Worm (Caenorhabditis elegans) whole organism, L3 larva: Measurements from ENCODE around the gene F35E12.10.

ENCODE experiments used
- ZK546.5 ChIP-seq: sonication (generic microtip); optimal IDR thresholded peaks from 2 replicates; lab custom pipeline; 2017; ENCODE audit warnings: missing biosample characterization, missing genetic modification characterization
- aly-2 ChIP-seq: fragments of 150-350 bp; optimal IDR thresholded peaks from 2 replicates; lab custom pipeline; 2014; ENCODE audit warnings: missing biosample characterization, missing genetic modification characterization
- ceh-16 ChIP-seq: sonication (generic microtip); optimal IDR thresholded peaks from 2 replicates; lab custom pipeline; 2017; ENCODE audit warnings: missing biosample characterization, missing genetic modification characterization
- ceh-28 ChIP-seq: fragments of 150-350 bp; optimal IDR thresholded peaks from 2 replicates; lab custom pipeline; 2014; ENCODE audit warnings: missing biosample characterization, missing genetic modification reagents, missing genetic modification characterization
- ceh-82 ChIP-seq: fragments of 150-350 bp; optimal IDR thresholded peaks from 2 replicates; lab custom pipeline; 2014; ENCODE audit warnings: missing biosample characterization, missing genetic modification characterization
- ceh-9 ChIP-seq: sonication (generic microtip); optimal IDR thresholded peaks from 2 replicates; lab custom pipeline; 2018; ENCODE audit warnings: missing biosample characterization, missing genetic modification characterization
- daf-12 ChIP-seq: fragments of 150-350 bp; optimal IDR thresholded peaks from 2 replicates; lab custom pipeline; 2014; ENCODE audit warnings: missing biosample characterization, missing genetic modification reagents, missing genetic modification characterization
- egl-27 ChIP-seq: sonication (generic microtip); optimal IDR thresholded peaks from 4 replicates; lab custom pipeline; 2017; ENCODE audit warnings: missing biosample characterization, missing genetic modification reagents, missing genetic modification characterization
- egl-5 ChIP-seq: fragments of 150-350 bp; optimal IDR thresholded peaks from 2 replicates; lab custom pipeline; 2017; ENCODE audit warnings: missing biosample characterization, missing genetic modification reagents, missing genetic modification characterization, inconsistent platforms
- elt-1 ChIP-seq: fragments of 150-350 bp; optimal IDR thresholded peaks from 2 replicates; lab custom pipeline; 2014; ENCODE audit warnings: missing biosample characterization, missing genetic modification characterization
- elt-2 ChIP-seq: sonication (generic microtip); optimal IDR thresholded peaks from 2 replicates; lab custom pipeline; 2016; ENCODE audit warnings: missing genetic modification reagents, mild to moderate bottlenecking, missing genetic modification characterization, missing compliant biosample characterization
- elt-3 ChIP-seq, 3 experiments: fragments of 150-350 bp in 1 of 3; sonication (generic microtip) in 2 of 3; optimal IDR thresholded peaks; 2 replicates in 2 of 3; 4 replicates in 1 of 3; lab custom pipeline; 2014 to 2017; ENCODE audit warnings: missing biosample characterization in 3 of 3, missing genetic modification characterization in 3 of 3
- eor-1 ChIP-seq, 2 experiments: fragments of 150-350 bp; optimal IDR thresholded peaks; 2 replicates each; lab custom pipeline; 2014 to 2018; ENCODE audit warnings: missing biosample characterization in 2 of 2, missing genetic modification characterization in 2 of 2
- fkh-10 ChIP-seq: sonication (generic microtip); optimal IDR thresholded peaks from 2 replicates; lab custom pipeline; 2017; ENCODE audit warnings: missing biosample characterization, missing genetic modification reagents, missing genetic modification characterization
- hmg-11 ChIP-seq: sonication (generic microtip); optimal IDR thresholded peaks from 2 replicates; lab custom pipeline; 2016; ENCODE audit warnings: missing genetic modification characterization, missing compliant biosample characterization
- jun-1 ChIP-seq: fragments of 150-350 bp; optimal IDR thresholded peaks from 2 replicates; lab custom pipeline; 2014; ENCODE audit warnings: missing biosample characterization, missing genetic modification reagents, missing genetic modification characterization
- lin-15B ChIP-seq: fragments of 150-350 bp; optimal IDR thresholded peaks from 2 replicates; lab custom pipeline; 2014; ENCODE audit warnings: missing biosample characterization, missing genetic modification characterization
- lin-39 ChIP-seq: fragments of 150-350 bp; optimal IDR thresholded peaks from 2 replicates; lab custom pipeline; 2018; ENCODE audit warnings: missing biosample characterization, missing genetic modification reagents, missing genetic modification characterization
- lsy-12 ChIP-seq: sonication (generic microtip); optimal IDR thresholded peaks from 2 replicates; lab custom pipeline; 2016; ENCODE audit warnings: mild to moderate bottlenecking, missing genetic modification characterization, missing compliant biosample characterization
- mdl-1 ChIP-seq: fragments of 150-350 bp; optimal IDR thresholded peaks from 2 replicates; lab custom pipeline; 2014; ENCODE audit warnings: missing biosample characterization, missing genetic modification characterization
- nfya-1 ChIP-seq: sonication (generic microtip); optimal IDR thresholded peaks from 2 replicates; lab custom pipeline; 2017; ENCODE audit warnings: missing genetic modification characterization, mild to moderate bottlenecking, missing compliant biosample characterization, antibody characterized with exemption, moderate library complexity; ENCODE audit not compliant: insufficient read depth
- nhr-11 ChIP-seq: fragments of 150-350 bp; optimal IDR thresholded peaks from 2 replicates; lab custom pipeline; 2014; ENCODE audit warnings: missing biosample characterization, missing genetic modification characterization
- nhr-12 ChIP-seq: fragments of 150-350 bp; optimal IDR thresholded peaks from 2 replicates; lab custom pipeline; 2014; ENCODE audit warnings: missing biosample characterization, missing genetic modification characterization
- nhr-23 ChIP-seq: fragments of 150-350 bp; optimal IDR thresholded peaks from 2 replicates; lab custom pipeline; 2014; ENCODE audit warnings: missing biosample characterization, missing genetic modification reagents, missing genetic modification characterization
- nhr-237 ChIP-seq: fragments of 150-350 bp; optimal IDR thresholded peaks from 2 replicates; lab custom pipeline; 2014; ENCODE audit warnings: missing biosample characterization, missing genetic modification characterization
- nhr-25 ChIP-seq: sonication (generic microtip); optimal IDR thresholded peaks from 2 replicates; lab custom pipeline; 2017; ENCODE audit warnings: missing biosample characterization, missing genetic modification characterization
- nhr-28 ChIP-seq: fragments of 150-350 bp; optimal IDR thresholded peaks from 2 replicates; lab custom pipeline; 2014; ENCODE audit warnings: missing biosample characterization, missing genetic modification characterization
- nhr-43 ChIP-seq: sonication (generic microtip); optimal IDR thresholded peaks from 2 replicates; lab custom pipeline; 2016; ENCODE audit warnings: mild to moderate bottlenecking, missing genetic modification characterization, missing compliant biosample characterization; ENCODE audit not compliant: poor library complexity, severe bottlenecking
- nhr-67 ChIP-seq: fragments of 150-350 bp; optimal IDR thresholded peaks from 2 replicates; lab custom pipeline; 2014; ENCODE audit warnings: missing biosample characterization, missing genetic modification characterization
- nhr-76 ChIP-seq: fragments of 150-350 bp; sonication (generic microtip); optimal IDR thresholded peaks from 5 replicates; lab custom pipeline; 2014; ENCODE audit warnings: missing biosample characterization, missing genetic modification characterization
- nhr-77 ChIP-seq: fragments of 150-350 bp; optimal IDR thresholded peaks from 2 replicates; lab custom pipeline; 2014; ENCODE audit warnings: missing biosample characterization, missing genetic modification characterization
- pha-4 ChIP-seq: fragments of 150-350 bp; optimal IDR thresholded peaks from 2 replicates; lab custom pipeline; 2014; ENCODE audit warnings: missing biosample characterization, missing genetic modification reagents, missing genetic modification characterization
- pqm-1 ChIP-seq: fragments of 150-350 bp; optimal IDR thresholded peaks from 2 replicates; lab custom pipeline; 2017; ENCODE audit warnings: missing biosample characterization, missing genetic modification characterization, inconsistent platforms
- sea-2 ChIP-seq: fragments of 150-350 bp; sonication (generic microtip); optimal IDR thresholded peaks from 4 replicates; lab custom pipeline; 2014; ENCODE audit warnings: missing biosample characterization, missing genetic modification reagents, missing genetic modification characterization
- skn-1 ChIP-seq: fragments of 150-350 bp; optimal IDR thresholded peaks from 2 replicates; lab custom pipeline; 2014; ENCODE audit warnings: missing biosample characterization, missing genetic modification characterization
- snpc-4 ChIP-seq: fragments of 150-350 bp; optimal IDR thresholded peaks from 2 replicates; lab custom pipeline; 2014; ENCODE audit warnings: missing biosample characterization, missing genetic modification characterization
- tbx-2 ChIP-seq: sonication (generic microtip); optimal IDR thresholded peaks from 2 replicates; lab custom pipeline; 2016; ENCODE audit warnings: mild to moderate bottlenecking, missing genetic modification characterization, missing compliant biosample characterization
- unc-39 ChIP-seq: sonication (generic microtip); optimal IDR thresholded peaks from 4 replicates; lab custom pipeline; 2017; ENCODE audit warnings: missing biosample characterization, missing genetic modification characterization
- unc-62 ChIP-seq: fragments of 150-350 bp; sonication (generic microtip); optimal IDR thresholded peaks from 4 replicates; lab custom pipeline; 2014; ENCODE audit warnings: missing biosample characterization, missing genetic modification reagents, missing genetic modification characterization
- zag-1 ChIP-seq: fragments of 150-350 bp; optimal IDR thresholded peaks from 2 replicates; lab custom pipeline; 2014; ENCODE audit warnings: missing biosample characterization, missing genetic modification characterization
- ztf-11 ChIP-seq: fragments of 150-350 bp; optimal IDR thresholded peaks from 2 replicates; lab custom pipeline; 2014; ENCODE audit warnings: missing biosample characterization, missing genetic modification characterization
- ztf-4 ChIP-seq: fragments of 150-350 bp; optimal IDR thresholded peaks from 2 replicates; lab custom pipeline; 2014; ENCODE audit warnings: missing biosample characterization, missing genetic modification characterization

Gene F35E12.10

ce11 chrV:13789362-13789761 is 40.8 kb upstream of the F35E12.10 start (continued):
- TF ChIP-seq daf-12 (tag; lab: Kevin White, UChicago) = no peak
- TF ChIP-seq eor-1 (tag; optimal IDR thresholded peaks at IDR 0.05; lab: Kevin White, UChicago) = no peak
- peak; percentile 25 for TF ChIP-seq fkh-10 (GFP tag; lab: Kevin White, UChicago)
- TF ChIP-seq zag-1 (tag; lab: Kevin White, UChicago) = no peak
- TF ChIP-seq nhr-237 (tag; lab: Kevin White, UChicago) = no peak
- peak; percentile 91 for TF ChIP-seq nhr-11 (tag; lab: Kevin White, UChicago)
- TF ChIP-seq pha-4 (tag; lab: Kevin White, UChicago) = peak; percentile 99
- TF ChIP-seq nhr-23 (tag; lab: Kevin White, UChicago) = peak; percentile 81
- peak; percentile 79 for TF ChIP-seq pqm-1 (tag; lab: Kevin White, UChicago)
- TF ChIP-seq elt-3 (tag; optimal IDR thresholded peaks at IDR 0.05; lab: Kevin White, UChicago) = no peak
- no peak for TF ChIP-seq ceh-9 (tag; lab: Kevin White, UChicago)
- TF ChIP-seq nfya-1 (tag; lab: Kevin White, UChicago) = peak; percentile 95
- TF ChIP-seq nhr-25 = peak; percentile 84
- TF ChIP-seq hmg-11 (tag; lab: Kevin White, UChicago) = peak; percentile 88
- TF ChIP-seq mdl-1 (tag; lab: Kevin White, UChicago) = peak; percentile 44
- peak; percentile 71 for TF ChIP-seq snpc-4
- no peak for TF ChIP-seq unc-39
- TF ChIP-seq elt-1 = no peak
- no peak for TF ChIP-seq egl-27 (tag; lab: Kevin White, UChicago)
- TF ChIP-seq ztf-11 (tag; lab: Kevin White, UChicago) = no peak
- TF ChIP-seq unc-62 (GFP tag; lab: Kevin White, UChicago) = peak; percentile 60
- peak; percentile 90 for TF ChIP-seq jun-1 (tag; lab: Kevin White, UChicago)
- TF ChIP-seq egl-5 = peak; percentile 80

- TF ChIP-seq snpc-4 (no peak), ztf-4 (tag; lab: Kevin White, UChicago) (no peak), jun-1 (tag; lab: Kevin White, UChicago) (no peak), sea-2 (GFP tag; lab: Kevin White, UChicago) (no peak), eor-1 (tag; optimal IDR thresholded peaks at IDR 0.05; lab: Kevin White, UChicago) (no peak), egl-5 (no peak), lin-39 (no peak), fkh-10 (GFP tag; lab: Kevin White, UChicago) (no peak), nhr-25 (peak; percentile 69), skn-1 (tag; lab: Kevin White, UChicago) (no peak), nhr-12 (tag; lab: Kevin White, UChicago) (no peak), ceh-28 (tag; lab: Kevin White, UChicago) (no peak), egl-27 (tag; lab: Kevin White, UChicago) (no peak), ztf-11 (tag; lab: Kevin White, UChicago) (no peak), aly-2 (tag; lab: Kevin White, UChicago) (no peak), tbx-2 (tag; lab: Kevin White, UChicago) (no peak), ZK546.5 (tag; lab: Kevin White, UChicago) (no peak), unc-62 (GFP tag; lab: Kevin White, UChicago) (no peak), pha-4 (tag; lab: Kevin White, UChicago) (peak; percentile 48), nhr-67 (tag; lab: Kevin White, UChicago) (no peak), daf-12 (tag; lab: Kevin White, UChicago) (no peak), elt-1 (no peak), ceh-82 (tag; lab: Kevin White, UChicago) (no peak), unc-39 (no peak), pqm-1 (tag; lab: Kevin White, UChicago) (peak; percentile 56), lin-15B (tag; lab: Kevin White, UChicago) (no peak), lsy-12 (tag; lab: Kevin White, UChicago) (no peak), nhr-43 (tag; lab: Kevin White, UChicago) (peak; percentile 66), nhr-23 (tag; lab: Kevin White, UChicago) (peak; percentile 42), zag-1 (tag; lab: Kevin White, UChicago) (no peak), nfya-1 (tag; lab: Kevin White, UChicago) (peak; percentile 7), nhr-76 (tag; lab: Kevin White, UChicago) (no peak), hmg-11 (tag; lab: Kevin White, UChicago) (no peak), nhr-28 (tag; lab: Kevin White, UChicago) (no peak), nhr-11 (tag; lab: Kevin White, UChicago) (no peak), ceh-16 (tag; lab: Kevin White, UChicago) (no peak), elt-3 (tag; optimal IDR thresholded peaks at IDR 0.05; lab: Kevin White, UChicago) (no peak), elt-2 (peak; percentile 62), nhr-77 (tag; lab: Kevin White, UChicago) (no peak), mdl-1 (tag; lab: Kevin White, UChicago) (no peak)
- TF ChIP-seq, all 47 proteins: peak for 7
Observed at ce11 chrV:13787948-13788681, 39.6 kb upstream of the F35E12.10 start.
